Fruit fly (Drosophila melanogaster) ovary, adult (tissue): ENCODE results near the gene CG7715.

Source experiments
- CG17801 ChIP-seq: fragments of 200-800 bp; optimal IDR thresholded peaks from 2 replicates; lab custom pipeline; 2019; ENCODE audit warnings: missing biosample characterization, mild to moderate bottlenecking, missing genetic modification characterization, moderate library complexity; ENCODE audit not compliant: partially characterized antibody

CG7715 gene

DNA sequence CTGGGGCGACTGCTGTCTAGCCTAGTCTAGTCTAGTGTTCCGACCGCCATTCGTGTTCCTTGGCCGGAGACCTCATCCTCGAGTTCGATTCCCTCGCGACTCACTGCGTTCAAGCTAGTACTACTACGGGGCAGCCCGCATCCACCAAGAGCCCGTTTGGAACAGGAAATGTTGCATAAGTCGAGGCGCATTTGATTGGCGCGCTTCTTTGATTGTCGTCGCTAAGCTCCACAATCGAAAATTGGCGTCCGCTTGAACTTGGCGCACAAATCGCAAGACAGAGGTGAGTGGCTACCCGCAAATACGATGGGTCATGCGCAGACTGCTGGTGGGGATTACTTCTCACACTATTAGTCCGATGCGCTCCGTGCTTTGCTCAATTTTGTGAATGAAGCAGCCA is 47.2 kb downstream of the CG7715 start:
- TF ChIP-seq CG17801 (GFP tag; lab: Kevin White, UChicago) = no peak

dm6 chr3R:18680332-18680731 is 47.9 kb downstream of the CG7715 start, which contains the start of the genes CG46318 and ChT:
Gene CG46318 (plus strand): TSS chr3R:18680604.
Gene ChT (plus strand): TSS chr3R:18680604.
- no peak for TF ChIP-seq CG17801 (GFP tag; lab: Kevin White, UChicago)
